Fruit fly (Drosophila melanogaster) whole organism, embryonic: ENCODE measurements around the gene RfC3.

Source experiments
- CG10321 ChIP-seq: fragments of 200-800 bp; sonication (Bioruptor generic); IDR thresholded peaks from 2 replicates; pipeline ENCODE4 v1.3.6; 2022; ENCODE audit warnings: missing biosample characterization, missing genetic modification characterization
- CG11398 ChIP-seq: fragments of 200-800 bp; sonication (Bioruptor generic); optimal IDR thresholded peaks from 2 replicates; lab custom pipeline; 2016; ENCODE audit warnings: missing biosample characterization, missing genetic modification characterization
- CG11504 ChIP-seq: fragments of 200-800 bp; sonication (Bioruptor generic); optimal IDR thresholded peaks from 3 replicates; lab custom pipeline; 2019; ENCODE audit warnings: missing biosample characterization, mild to moderate bottlenecking, missing genetic modification characterization, moderate library complexity
- CG13287 ChIP-seq: fragments of 200-800 bp; sonication (Bioruptor generic); IDR thresholded peaks from 2 replicates; pipeline ENCODE4 v1.3.6; 2022; ENCODE audit warnings: missing biosample characterization, missing genetic modification characterization; ENCODE audit not compliant: partially characterized antibody
- CG1603 ChIP-seq: fragments of 200-800 bp; sonication (Bioruptor generic); optimal IDR thresholded peaks from 2 replicates; lab custom pipeline; 2019; ENCODE audit warnings: missing biosample characterization, mild to moderate bottlenecking, missing genetic modification characterization, moderate library complexity
- CG16863 ChIP-seq: fragments of 200-800 bp; sonication (Bioruptor generic); optimal IDR thresholded peaks from 3 replicates; lab custom pipeline; 2016; ENCODE audit warnings: missing biosample characterization, missing genetic modification characterization
- CG17912 ChIP-seq: fragments of 200-800 bp; sonication (Bioruptor generic); optimal IDR thresholded peaks from 2 replicates; lab custom pipeline; 2018; ENCODE audit warnings: missing biosample characterization, mild to moderate bottlenecking, missing genetic modification characterization
- CG18011 ChIP-seq: fragments of 200-800 bp; sonication (Bioruptor generic); optimal IDR thresholded peaks from 2 replicates; lab custom pipeline; 2017; ENCODE audit warnings: missing biosample characterization, missing genetic modification characterization, mild to moderate bottlenecking, moderate library complexity, missing genotype
- CG2129 ChIP-seq: fragments of 200-800 bp; sonication (Bioruptor generic); IDR thresholded peaks from 2 replicates; pipeline ENCODE4 v1.3.6; 2022; ENCODE audit warnings: missing biosample characterization, missing genetic modification characterization; ENCODE audit not compliant: partially characterized antibody
- CG2202 ChIP-seq: fragments of 200-800 bp; sonication (Bioruptor generic); optimal IDR thresholded peaks from 2 replicates; lab custom pipeline; 2018; ENCODE audit warnings: missing biosample characterization, mild to moderate bottlenecking, missing genetic modification characterization
- CG2678 ChIP-seq: fragments of 200-800 bp; sonication (Bioruptor generic); optimal IDR thresholded peaks from 3 replicates; lab custom pipeline; 2019; ENCODE audit warnings: missing biosample characterization, mild to moderate bottlenecking, missing genetic modification characterization, moderate library complexity
- CG2712 ChIP-seq: fragments of 200-800 bp; optimal IDR thresholded peaks from 3 replicates; lab custom pipeline; 2019; ENCODE audit warnings: missing biosample characterization, mild to moderate bottlenecking, missing genetic modification characterization, moderate library complexity
- CG3838 ChIP-seq: fragments of 200-800 bp; sonication (Bioruptor generic); optimal IDR thresholded peaks from 3 replicates; lab custom pipeline; 2016; ENCODE audit warnings: missing biosample characterization, missing genetic modification characterization
- CG4404 ChIP-seq: fragments of 200-800 bp; sonication (Bioruptor generic); IDR thresholded peaks from 2 replicates; pipeline ENCODE4 v1.3.6; 2022; ENCODE audit warnings: missing biosample characterization, missing genetic modification characterization
- CG6854 ChIP-seq: fragments of 200-800 bp; sonication (Bioruptor generic); optimal IDR thresholded peaks from 3 replicates; lab custom pipeline; 2017; ENCODE audit warnings: missing biosample characterization, mild to moderate bottlenecking, missing genetic modification characterization
- CG7786 ChIP-seq: fragments of 200-800 bp; sonication (Bioruptor generic); optimal IDR thresholded peaks from 2 replicates; lab custom pipeline; 2016; ENCODE audit warnings: missing biosample characterization, missing genetic modification characterization
- CG8089 ChIP-seq: fragments of 200-800 bp; sonication (Bioruptor generic); optimal IDR thresholded peaks from 3 replicates; lab custom pipeline; 2016; ENCODE audit warnings: missing biosample characterization, missing genetic modification characterization
- CG8290 ChIP-seq, 3 experiments: fragments of 200-800 bp; sonication (Bioruptor generic); optimal IDR thresholded peaks; 2 replicates each; lab custom pipeline; 2016 to 2019; ENCODE audit warnings: missing biosample characterization in 3 of 3, missing genetic modification characterization in 3 of 3, mild to moderate bottlenecking in 2 of 3, moderate library complexity in 1 of 3
- D ChIP-seq, 2 experiments: fragments of 200-800 bp in 1 of 2; fragments of >200 bp in 1 of 2; sonication (Bioruptor generic) in 1 of 2; optimal IDR thresholded peaks; 2 replicates in 1 of 2; 3 replicates in 1 of 2; lab custom pipeline; 2017; ENCODE audit warnings: mild to moderate bottlenecking in 1 of 2, missing biosample characterization in 1 of 2, missing genetic modification characterization in 1 of 2, missing genetic modification reagents in 1 of 2
- Dfd ChIP-seq, 2 experiments: fragments of >200 bp; optimal IDR thresholded peaks; 2 replicates each; lab custom pipeline; 2017; ENCODE audit warnings: missing biosample characterization in 2 of 2, missing genetic modification characterization in 2 of 2
- Ets65A ChIP-seq: fragments of 200-800 bp; sonication (Bioruptor generic); peaks from one replicate; lab custom pipeline; 2016; ENCODE audit warnings: missing biosample characterization, missing genetic modification characterization
- Fer1 ChIP-seq: fragments of 200-800 bp; sonication (Bioruptor generic); optimal IDR thresholded peaks from 2 replicates; lab custom pipeline; 2017; ENCODE audit warnings: missing biosample characterization, mild to moderate bottlenecking, missing genetic modification characterization
- HHEX ChIP-seq: fragments of 200-800 bp; sonication (Bioruptor generic); optimal IDR thresholded peaks from 3 replicates; lab custom pipeline; 2017; ENCODE audit warnings: missing biosample characterization, mild to moderate bottlenecking, missing genetic modification characterization, missing genetic modification reagents
- HLH54F ChIP-seq: fragments of 200-800 bp; sonication (Bioruptor generic); optimal IDR thresholded peaks from 3 replicates; lab custom pipeline; 2016; ENCODE audit warnings: missing biosample characterization, missing genetic modification characterization
- Jarid2 ChIP-seq: fragments of 200-800 bp; sonication (Bioruptor generic); optimal IDR thresholded peaks from 3 replicates; lab custom pipeline; 2017; ENCODE audit warnings: mild to moderate bottlenecking, missing biosample characterization, missing genetic modification reagents, missing genetic modification characterization
- Med ChIP-seq: fragments of 200-800 bp; sonication (Bioruptor generic); peaks from one replicate; lab custom pipeline; 2016; ENCODE audit warnings: missing biosample characterization, missing genetic modification characterization, mild to moderate bottlenecking, inconsistent platforms, moderate library complexity
- NFAT ChIP-seq: fragments of 200-800 bp; sonication (Bioruptor generic); IDR thresholded peaks from 2 replicates; pipeline ENCODE4 v1.3.6; 2022; ENCODE audit warnings: missing biosample characterization, missing genetic modification characterization
- Neu2 ChIP-seq: fragments of 200-800 bp; sonication (Bioruptor generic); optimal IDR thresholded peaks from 3 replicates; lab custom pipeline; 2016; ENCODE audit warnings: missing biosample characterization, missing genetic modification characterization, borderline replicate concordance
- PHDP ChIP-seq: fragments of 200-800 bp; sonication (Bioruptor generic); optimal IDR thresholded peaks from 3 replicates; lab custom pipeline; 2018; ENCODE audit warnings: missing biosample characterization, mild to moderate bottlenecking, missing genetic modification characterization, moderate library complexity
- Ptx1 ChIP-seq: fragments of 200-800 bp; sonication (Bioruptor generic); IDR thresholded peaks from 2 replicates; pipeline ENCODE4 v1.3.6; 2022; ENCODE audit warnings: missing biosample characterization, missing genetic modification characterization
- Scr ChIP-seq: fragments of 200-800 bp; sonication (Bioruptor generic); IDR thresholded peaks from 2 replicates; pipeline ENCODE4 v1.3.6; 2022; ENCODE audit warnings: missing biosample characterization, missing genetic modification characterization; ENCODE audit not compliant: partially characterized antibody
- Sin3A ChIP-seq: fragments of >200 bp; optimal IDR thresholded peaks from 2 replicates; lab custom pipeline; 2018
- ac ChIP-seq: fragments of 200-800 bp; sonication (Bioruptor generic); optimal IDR thresholded peaks from 3 replicates; lab custom pipeline; 2017; ENCODE audit warnings: missing biosample characterization, mild to moderate bottlenecking, missing genetic modification characterization
- ara ChIP-seq: fragments of 200-800 bp; sonication (Bioruptor generic); IDR thresholded peaks from 2 replicates; pipeline ENCODE4 v1.3.6; 2022; ENCODE audit warnings: missing biosample characterization, missing genetic modification characterization
- cad ChIP-seq: fragments of >200 bp; optimal IDR thresholded peaks from 2 replicates; lab custom pipeline; 2017; ENCODE audit warnings: missing biosample characterization, missing genetic modification characterization
- chinmo ChIP-seq: fragments of 200-800 bp; sonication (Bioruptor generic); IDR thresholded peaks from 4 replicates; pipeline ENCODE4 v1.3.6; 2022; ENCODE audit warnings: missing biosample characterization, missing genetic modification characterization; ENCODE audit not compliant: partially characterized antibody
- corto ChIP-seq: fragments of 200-800 bp; sonication (Bioruptor generic); optimal IDR thresholded peaks from 2 replicates; lab custom pipeline; 2016; ENCODE audit warnings: missing biosample characterization, mild to moderate bottlenecking, missing genetic modification characterization, moderate library complexity
- jigr1 ChIP-seq: fragments of 200-800 bp; sonication (Bioruptor generic); IDR thresholded peaks from 3 replicates; pipeline ENCODE4 v1.3.6; 2022; ENCODE audit warnings: missing biosample characterization, missing genetic modification characterization
- jumu ChIP-seq: fragments of 200-800 bp; sonication (Bioruptor generic); optimal IDR thresholded peaks from 3 replicates; lab custom pipeline; 2016; ENCODE audit warnings: missing biosample characterization, missing genetic modification characterization
- ken ChIP-seq: fragments of 200-800 bp; sonication (Bioruptor generic); IDR thresholded peaks from 3 replicates; pipeline ENCODE4 v1.3.6; 2022; ENCODE audit warnings: missing biosample characterization, missing genetic modification characterization
- lab ChIP-seq: fragments of 200-800 bp; sonication (Bioruptor generic); optimal IDR thresholded peaks from 3 replicates; lab custom pipeline; 2017; ENCODE audit warnings: missing biosample characterization, missing genetic modification characterization, mild to moderate bottlenecking, moderate library complexity, missing genetic modification reagents
- nom ChIP-seq: fragments of 200-800 bp; sonication (Bioruptor generic); optimal IDR thresholded peaks from 2 replicates; lab custom pipeline; 2017; ENCODE audit warnings: missing biosample characterization, missing genetic modification characterization, mild to moderate bottlenecking, moderate library complexity, missing genetic modification reagents
- psq ChIP-seq: fragments of 200-800 bp; sonication (Bioruptor generic); optimal IDR thresholded peaks from 2 replicates; lab custom pipeline; 2017; ENCODE audit warnings: missing biosample characterization, missing genetic modification characterization
- rib ChIP-seq: fragments of 200-800 bp; sonication (Bioruptor generic); IDR thresholded peaks from 2 replicates; pipeline ENCODE4 v1.3.6; 2022; ENCODE audit warnings: missing biosample characterization, missing genetic modification characterization
- slp2 ChIP-seq: fragments of 200-800 bp; sonication (Bioruptor generic); optimal IDR thresholded peaks from 2 replicates; lab custom pipeline; 2016; ENCODE audit warnings: missing biosample characterization, missing genetic modification characterization
- stc ChIP-seq: fragments of 200-800 bp; sonication (Bioruptor generic); IDR thresholded peaks from 2 replicates; pipeline ENCODE4 v1.3.6; 2022; ENCODE audit warnings: missing biosample characterization, missing genetic modification characterization
- trem ChIP-seq: fragments of 200-800 bp; optimal IDR thresholded peaks from 3 replicates; lab custom pipeline; 2019; ENCODE audit warnings: missing biosample characterization, mild to moderate bottlenecking, missing genetic modification characterization, moderate library complexity
- wek ChIP-seq: fragments of 200-800 bp; sonication (Bioruptor generic); optimal IDR thresholded peaks from 3 replicates; lab custom pipeline; 2018; ENCODE audit warnings: missing biosample characterization, mild to moderate bottlenecking, missing genetic modification characterization, moderate library complexity
- zfh1 ChIP-seq: fragments of 200-800 bp; sonication (Bioruptor generic); IDR thresholded peaks from 3 replicates; pipeline ENCODE4 v1.3.6; 2022; ENCODE audit warnings: missing biosample characterization, missing genetic modification characterization

The RfC3 gene

dm6 chr2L:10386208-10386805 lies 32.7 kb upstream of the RfC3 start, which contains the start of the genes Cdk1 and mRpS7 (continued):
- TF ChIP-seq stc: peak; percentile 15; the same call in 1 of the 2 replicates
- TF ChIP-seq Scr: no peak
- no peak for TF ChIP-seq Neu2 (GFP tag; lab: Kevin White, UChicago)
- TF ChIP-seq CG17912 (GFP tag; lab: Kevin White, UChicago): no peak
- TF ChIP-seq CG8290 (GFP tag; optimal IDR thresholded peaks at IDR 0.05; lab: Kevin White, UChicago): peak; percentile 43
- TF ChIP-seq CG8290 (tag; optimal IDR thresholded peaks at IDR 0.05; lab: Kevin White, UChicago): peak in 1 of 2 experiments; percentile 19
- TF ChIP-seq D (optimal IDR thresholded peaks at IDR 0.05; lab: Kevin White, UChicago): no peak
- TF ChIP-seq D (GFP tag; optimal IDR thresholded peaks at IDR 0.05; lab: Kevin White, UChicago): peak; percentile 64
- TF ChIP-seq Fer1 (GFP tag; lab: Kevin White, UChicago): peak; percentile 32
- TF ChIP-seq corto (GFP tag; lab: Kevin White, UChicago): no peak
- TF ChIP-seq CG10321 (GFP tag; lab: Robert Waterston, UW): no peak
- TF ChIP-seq CG6854 (GFP tag; lab: Kevin White, UChicago): peak; percentile 3
- no peak for TF ChIP-seq lab (GFP tag; lab: Kevin White, UChicago)
- peak; percentile 64 for TF ChIP-seq HLH54F (GFP tag; lab: Kevin White, UChicago)
- TF ChIP-seq HHEX (GFP tag; lab: Kevin White, UChicago): peak; percentile 40
- peak; percentile 71 for TF ChIP-seq CG16863
- TF ChIP-seq CG7786 (GFP tag; lab: Kevin White, UChicago): peak; percentile 47
- peak; percentile 61 for TF ChIP-seq trem
- TF ChIP-seq Jarid2: no peak
- TF ChIP-seq slp2 (GFP tag; lab: Kevin White, UChicago): peak; percentile 50
- no peak for TF ChIP-seq NFAT (GFP tag; lab: Robert Waterston, UW)
- TF ChIP-seq PHDP (tag; lab: Kevin White, UChicago): peak; percentile 81
- no peak for TF ChIP-seq CG2202 (tag; lab: Kevin White, UChicago)
- TF ChIP-seq ken (GFP tag; lab: Robert Waterston, UW): peak; percentile 66; the same call in 2 of the 3 replicates
- TF ChIP-seq wek: peak; percentile 57
- TF ChIP-seq jigr1: peak; percentile 65; the same call in 1 of the 3 replicates
- TF ChIP-seq CG11504: peak; percentile 85
- no peak for TF ChIP-seq Dfd (GFP tag; optimal IDR thresholded peaks at IDR 0.05; lab: Kevin White, UChicago)
- TF ChIP-seq zfh1 (GFP tag; lab: Robert Waterston, UW): peak; percentile 73
- no peak for TF ChIP-seq psq (GFP tag; lab: Kevin White, UChicago)
- no peak for TF ChIP-seq ac
- peak; percentile 63 for TF ChIP-seq CG3838 (GFP tag; lab: Kevin White, UChicago)
- no peak for TF ChIP-seq ara (GFP tag; lab: Robert Waterston, UW)
- no peak for TF ChIP-seq Sin3A
- peak; percentile 98 for TF ChIP-seq CG1603 (tag; lab: Kevin White, UChicago)
- TF ChIP-seq jumu: peak; percentile 33
- no peak for TF ChIP-seq rib
- peak; percentile 87 for TF ChIP-seq CG2678 (tag; lab: Kevin White, UChicago)
- TF ChIP-seq nom (GFP tag; lab: Kevin White, UChicago): no peak
- TF ChIP-seq cad (GFP tag; lab: Kevin White, UChicago): no peak
- no peak for TF ChIP-seq CG11398 (GFP tag; lab: Kevin White, UChicago)
- peak; percentile 85 for TF ChIP-seq Ets65A (GFP tag; lab: Kevin White, UChicago)
- peak; percentile 48 for TF ChIP-seq CG4404 (GFP tag; lab: Robert Waterston, UW)
- TF ChIP-seq CG13287: no peak
- TF ChIP-seq Ptx1 (GFP tag; lab: Robert Waterston, UW): peak; percentile 65
- peak; percentile 86 for TF ChIP-seq Med (GFP tag; lab: Kevin White, UChicago)
- peak; percentile 42 for TF ChIP-seq CG8089 (GFP tag; lab: Kevin White, UChicago)
- TF ChIP-seq CG2712 (tag; lab: Kevin White, UChicago): peak; percentile 84
- no peak for TF ChIP-seq chinmo (GFP tag; lab: Robert Waterston, UW)
- TF ChIP-seq CG18011 (GFP tag; lab: Kevin White, UChicago): peak; percentile 9
- no peak for TF ChIP-seq CG2129 (GFP tag; lab: Robert Waterston, UW)
